Fruit fly (Drosophila melanogaster) whole organism, embryonic: ENCODE results near the gene Myo28B1.

Experiments used
- ATbp ChIP-seq: fragments of 200-800 bp; sonication (Bioruptor generic); optimal IDR thresholded peaks from 2 replicates; lab custom pipeline; 2017; ENCODE audit warnings: missing biosample characterization, mild to moderate bottlenecking, missing genetic modification characterization, missing genetic modification reagents
- Abd-B ChIP-seq: fragments of 200-800 bp; sonication (Bioruptor generic); optimal IDR thresholded peaks from 2 replicates; lab custom pipeline; 2018; ENCODE audit warnings: missing biosample characterization, mild to moderate bottlenecking, missing genetic modification characterization, moderate library complexity
- Awh ChIP-seq: fragments of 200-800 bp; sonication (Bioruptor generic); IDR thresholded peaks from 2 replicates; pipeline ENCODE4, ENCODE4 v1.3.6; 2022; ENCODE audit warnings: missing biosample characterization, missing genetic modification characterization
- Bdp1 ChIP-seq: fragments of 200-800 bp; sonication (Bioruptor generic); optimal IDR thresholded peaks from 3 replicates; lab custom pipeline; 2016; ENCODE audit warnings: missing biosample characterization, missing genetic modification characterization
- Blimp-1 ChIP-seq: fragments of 200-800 bp; sonication (Bioruptor generic); optimal IDR thresholded peaks from 3 replicates; lab custom pipeline; 2018; ENCODE audit warnings: missing biosample characterization, missing genetic modification characterization, mild to moderate bottlenecking, moderate library complexity, missing genetic modification reagents
- BtbVII ChIP-seq: fragments of 200-800 bp; sonication (Bioruptor generic); optimal IDR thresholded peaks from 3 replicates; lab custom pipeline; 2017; ENCODE audit warnings: missing biosample characterization, mild to moderate bottlenecking, missing genetic modification characterization
- CG10321 ChIP-seq: fragments of 200-800 bp; sonication (Bioruptor generic); IDR thresholded peaks from 2 replicates; pipeline ENCODE4 v1.3.6; 2022; ENCODE audit warnings: missing biosample characterization, missing genetic modification characterization
- CG12744 ChIP-seq: fragments of 200-800 bp; sonication (Bioruptor generic); optimal IDR thresholded peaks from 2 replicates; lab custom pipeline; 2016; ENCODE audit warnings: missing biosample characterization, missing genetic modification characterization
- CG13296 ChIP-seq: fragments of 200-800 bp; sonication (Bioruptor generic); optimal IDR thresholded peaks from 3 replicates; lab custom pipeline; 2018; ENCODE audit warnings: missing biosample characterization, mild to moderate bottlenecking, missing genetic modification characterization
- CG14710 ChIP-seq: fragments of 200-800 bp; sonication (Bioruptor generic); optimal IDR thresholded peaks from 3 replicates; lab custom pipeline; 2019; ENCODE audit warnings: missing biosample characterization, mild to moderate bottlenecking, missing genetic modification characterization, moderate library complexity
- CG16813 ChIP-seq: fragments of 200-800 bp; sonication (Bioruptor generic); IDR thresholded peaks from 3 replicates; pipeline ENCODE4 v1.3.6; 2022; ENCODE audit warnings: missing biosample characterization, missing genetic modification characterization; ENCODE audit not compliant: partially characterized antibody
- CG17359 ChIP-seq: fragments of 200-800 bp; sonication (Bioruptor generic); optimal IDR thresholded peaks from 3 replicates; lab custom pipeline; 2018; ENCODE audit warnings: missing biosample characterization, mild to moderate bottlenecking, missing genetic modification characterization, moderate library complexity
- CG2199 ChIP-seq: fragments of 200-800 bp; sonication (Bioruptor generic); IDR thresholded peaks from 3 replicates; pipeline ENCODE4 v1.3.6; 2022; ENCODE audit warnings: missing biosample characterization, missing genetic modification characterization
- CG2202 ChIP-seq: fragments of 200-800 bp; sonication (Bioruptor generic); optimal IDR thresholded peaks from 2 replicates; lab custom pipeline; 2018; ENCODE audit warnings: missing biosample characterization, mild to moderate bottlenecking, missing genetic modification characterization
- CG2678 ChIP-seq: fragments of 200-800 bp; sonication (Bioruptor generic); optimal IDR thresholded peaks from 3 replicates; lab custom pipeline; 2019; ENCODE audit warnings: missing biosample characterization, mild to moderate bottlenecking, missing genetic modification characterization, moderate library complexity
- CG2875 ChIP-seq: fragments of 200-800 bp; sonication (Bioruptor generic); optimal IDR thresholded peaks from 2 replicates; lab custom pipeline; 2017; ENCODE audit warnings: missing biosample characterization, mild to moderate bottlenecking, missing genetic modification characterization, missing genetic modification reagents
- CG31365 ChIP-seq: fragments of 200-800 bp; sonication (Bioruptor generic); optimal IDR thresholded peaks from 2 replicates; lab custom pipeline; 2018; ENCODE audit warnings: missing biosample characterization, mild to moderate bottlenecking, missing genetic modification characterization
- CG33213 ChIP-seq: fragments of 200-800 bp; sonication (Bioruptor generic); optimal IDR thresholded peaks from 3 replicates; lab custom pipeline; 2016; ENCODE audit warnings: missing biosample characterization, missing genetic modification characterization
- CG33557 ChIP-seq: fragments of 200-800 bp; sonication (Bioruptor generic); optimal IDR thresholded peaks from 2 replicates; lab custom pipeline; 2019; ENCODE audit warnings: missing biosample characterization, mild to moderate bottlenecking, missing genetic modification characterization, moderate library complexity
- CG4730 ChIP-seq: fragments of 200-800 bp; sonication (Bioruptor generic); IDR thresholded peaks from 2 replicates; pipeline ENCODE4 v1.3.6; 2022; ENCODE audit warnings: missing biosample characterization, missing genetic modification characterization
- CG7745 ChIP-seq: fragments of 200-800 bp; sonication (Bioruptor generic); optimal IDR thresholded peaks from 2 replicates; lab custom pipeline; 2018; ENCODE audit warnings: missing biosample characterization, mild to moderate bottlenecking, missing genetic modification characterization, moderate library complexity
- CG8290 ChIP-seq, 3 experiments: fragments of 200-800 bp; sonication (Bioruptor generic); optimal IDR thresholded peaks; 2 replicates each; lab custom pipeline; 2016 to 2019; ENCODE audit warnings: missing biosample characterization in 3 of 3, missing genetic modification characterization in 3 of 3, mild to moderate bottlenecking in 2 of 3, moderate library complexity in 1 of 3
- CG8359 ChIP-seq: fragments of 200-800 bp; sonication (Bioruptor generic); optimal IDR thresholded peaks from 2 replicates; lab custom pipeline; 2017; ENCODE audit warnings: missing biosample characterization, mild to moderate bottlenecking, missing genetic modification characterization, borderline replicate concordance
- Camta ChIP-seq: fragments of 200-800 bp; sonication (Bioruptor generic); optimal IDR thresholded peaks from 2 replicates; lab custom pipeline; 2016; ENCODE audit warnings: missing biosample characterization, missing genetic modification characterization
- Elba2 ChIP-seq: fragments of 200-800 bp; sonication (Bioruptor generic); optimal IDR thresholded peaks from 3 replicates; lab custom pipeline; 2016; ENCODE audit warnings: missing biosample characterization, missing genetic modification characterization
- HHEX ChIP-seq: fragments of 200-800 bp; sonication (Bioruptor generic); optimal IDR thresholded peaks from 3 replicates; lab custom pipeline; 2017; ENCODE audit warnings: missing biosample characterization, mild to moderate bottlenecking, missing genetic modification characterization, missing genetic modification reagents
- HLHmδ ChIP-seq: fragments of 200-800 bp; sonication (Bioruptor generic); optimal IDR thresholded peaks from 2 replicates; lab custom pipeline; 2018; ENCODE audit warnings: missing biosample characterization, mild to moderate bottlenecking, missing genetic modification characterization, moderate library complexity
- Hr78 ChIP-seq, 2 experiments: fragments of 200-800 bp in 1 of 2; fragments of >200 bp in 1 of 2; sonication (Bioruptor generic) in 1 of 2; optimal IDR thresholded peaks; 2 replicates each; lab custom pipeline; 2017 to 2019; ENCODE audit warnings: missing biosample characterization in 2 of 2, missing genetic modification characterization in 2 of 2, mild to moderate bottlenecking in 1 of 2, moderate library complexity in 1 of 2
- Med ChIP-seq: fragments of 200-800 bp; sonication (Bioruptor generic); peaks from one replicate; lab custom pipeline; 2016; ENCODE audit warnings: missing biosample characterization, missing genetic modification characterization, mild to moderate bottlenecking, inconsistent platforms, moderate library complexity
- Meics ChIP-seq: fragments of 200-800 bp; sonication (Bioruptor generic); optimal IDR thresholded peaks from 2 replicates; lab custom pipeline; 2017; ENCODE audit warnings: missing biosample characterization, mild to moderate bottlenecking, missing genetic modification characterization
- Rfx ChIP-seq: fragments of 200-800 bp; sonication (Bioruptor generic); IDR thresholded peaks from 2 replicates; pipeline ENCODE4 v1.3.6; 2022; ENCODE audit warnings: missing biosample characterization, missing genetic modification characterization
- Sry-δ ChIP-seq: fragments of 200-800 bp; sonication (Bioruptor generic); optimal IDR thresholded peaks from 2 replicates; lab custom pipeline; 2016; ENCODE audit warnings: missing biosample characterization, missing genetic modification characterization
- bsh ChIP-seq, 2 experiments: fragments of 200-800 bp; sonication (Bioruptor generic); optimal IDR thresholded peaks; 2 replicates each; lab custom pipeline; 2017 to 2018; ENCODE audit warnings: mild to moderate bottlenecking in 2 of 2, missing biosample characterization in 2 of 2, missing genetic modification characterization in 2 of 2, moderate library complexity in 1 of 2
- ewg ChIP-seq: fragments of 200-800 bp; sonication (Bioruptor generic); optimal IDR thresholded peaks from 3 replicates; lab custom pipeline; 2017; ENCODE audit warnings: mild to moderate bottlenecking, missing biosample characterization, missing genetic modification reagents, missing genetic modification characterization
- fd64A ChIP-seq: fragments of 200-800 bp; sonication (Bioruptor generic); optimal IDR thresholded peaks from 3 replicates; lab custom pipeline; 2018; ENCODE audit warnings: missing biosample characterization, mild to moderate bottlenecking, missing genetic modification characterization
- gem ChIP-seq: fragments of 200-800 bp; sonication (Bioruptor generic); optimal IDR thresholded peaks from 2 replicates; lab custom pipeline; 2019; ENCODE audit warnings: missing biosample characterization, mild to moderate bottlenecking, missing genetic modification characterization, moderate library complexity
- kni ChIP-seq: fragments of 200-800 bp; sonication (Bioruptor generic); optimal IDR thresholded peaks from 3 replicates; lab custom pipeline; 2017; ENCODE audit warnings: mild to moderate bottlenecking, missing biosample characterization, missing genetic modification reagents, missing genetic modification characterization
- nau ChIP-seq: fragments of 200-800 bp; sonication (Bioruptor generic); optimal IDR thresholded peaks from 3 replicates; lab custom pipeline; 2017; ENCODE audit warnings: missing biosample characterization, mild to moderate bottlenecking, missing genetic modification characterization, missing genetic modification reagents
- sqz ChIP-seq: fragments of 200-800 bp; sonication (Bioruptor generic); optimal IDR thresholded peaks from 3 replicates; lab custom pipeline; 2018; ENCODE audit warnings: missing biosample characterization, mild to moderate bottlenecking, missing genetic modification characterization
- trem ChIP-seq: fragments of 200-800 bp; optimal IDR thresholded peaks from 3 replicates; lab custom pipeline; 2019; ENCODE audit warnings: missing biosample characterization, mild to moderate bottlenecking, missing genetic modification characterization, moderate library complexity
- wek ChIP-seq: fragments of 200-800 bp; sonication (Bioruptor generic); optimal IDR thresholded peaks from 3 replicates; lab custom pipeline; 2018; ENCODE audit warnings: missing biosample characterization, mild to moderate bottlenecking, missing genetic modification characterization, moderate library complexity

The Myo28B1 gene

dm6 chr2L:7628382-7628965 is 37.4 kb upstream of the Myo28B1 start (continued):
- peak; percentile 27 for TF ChIP-seq CG33213 (GFP tag; lab: Kevin White, UChicago)
- peak; percentile 73 for TF ChIP-seq Med (GFP tag; lab: Kevin White, UChicago)
- peak; percentile 19 for TF ChIP-seq CG13296 (GFP tag; lab: Kevin White, UChicago)
- TF ChIP-seq CG33557 (GFP tag; lab: Kevin White, UChicago), result peak; percentile 31
- TF ChIP-seq CG2202, result peak; percentile 28
- TF ChIP-seq BtbVII, result peak; percentile 59
- peak; percentile 77 for TF ChIP-seq CG7745 (tag; lab: Kevin White, UChicago)
- TF ChIP-seq trem (tag; lab: Kevin White, UChicago), result no peak
- TF ChIP-seq Blimp-1 (GFP tag; lab: Kevin White, UChicago), result peak; percentile 36
- peak; percentile 10 for TF ChIP-seq kni (GFP tag; lab: Kevin White, UChicago)
- TF ChIP-seq sqz (GFP tag; lab: Kevin White, UChicago), result peak; percentile 18
- peak; percentile 23 for TF ChIP-seq ATbp
- TF ChIP-seq Sry-δ (GFP tag; lab: Kevin White, UChicago), result no peak
- TF ChIP-seq Bdp1 (GFP tag; lab: Kevin White, UChicago), result no peak
- TF ChIP-seq Elba2 (GFP tag; lab: Kevin White, UChicago), result no peak
- peak; percentile 55 for TF ChIP-seq nau
- TF ChIP-seq CG10321, result no peak
- peak; percentile 2 for TF ChIP-seq CG31365 (tag; lab: Kevin White, UChicago)
- TF ChIP-seq Abd-B (GFP tag; lab: Kevin White, UChicago), result no peak
- peak; percentile 33 for TF ChIP-seq Camta
- peak; percentile 10 for TF ChIP-seq fd64A (GFP tag; lab: Kevin White, UChicago)
- peak; percentile 42 for TF ChIP-seq CG8359 (GFP tag; lab: Kevin White, UChicago)
- TF ChIP-seq CG2875 (GFP tag; lab: Kevin White, UChicago), result peak; percentile 17
- peak; percentile 31 for TF ChIP-seq HHEX (GFP tag; lab: Kevin White, UChicago)
- peak; percentile 19 for TF ChIP-seq wek
- TF ChIP-seq gem (tag; lab: Kevin White, UChicago), result peak; percentile 17
- TF ChIP-seq Awh (GFP tag; lab: Robert Waterston, UW), result peak; percentile 35; the same call in 1 of the 2 replicates
- no peak; the same call in 1 of the 2 replicates for TF ChIP-seq Rfx (GFP tag; lab: Robert Waterston, UW)
- TF ChIP-seq CG2678, result peak; percentile 50
- TF ChIP-seq Meics, result peak; percentile 1
- no peak for TF ChIP-seq CG8290 (GFP tag; optimal IDR thresholded peaks at IDR 0.05; lab: Kevin White, UChicago)
- TF ChIP-seq CG8290 (tag; optimal IDR thresholded peaks at IDR 0.05; lab: Kevin White, UChicago), result peak in 1 of 2 experiments; percentile 34
- no peak for TF ChIP-seq HLHmδ (GFP tag; lab: Kevin White, UChicago)
- TF ChIP-seq CG4730 (GFP tag; lab: Robert Waterston, UW), result no peak; the same call in 1 of the 2 replicates
- TF ChIP-seq CG14710 (tag; lab: Kevin White, UChicago), result peak; percentile 5
- TF ChIP-seq Hr78 (GFP tag; optimal IDR thresholded peaks at IDR 0.05; lab: Kevin White, UChicago), result peak in 1 of 2 experiments; percentile 62
- peak in 1 of 2 experiments; percentile 7 for TF ChIP-seq bsh (GFP tag; optimal IDR thresholded peaks at IDR 0.05; lab: Kevin White, UChicago)
- TF ChIP-seq CG16813 (GFP tag; lab: Robert Waterston, UW), result no peak
- TF ChIP-seq CG12744 (GFP tag; lab: Kevin White, UChicago), result no peak
- TF ChIP-seq CG2199 (GFP tag; lab: Robert Waterston, UW), result peak; percentile 100
- TF ChIP-seq CG17359 (tag; lab: Kevin White, UChicago), result peak; percentile 9
- TF ChIP-seq ewg (GFP tag; lab: Kevin White, UChicago), result no peak
- TF ChIP-seq, all 482 proteins: peak for 80
